Worm (Caenorhabditis elegans) whole organism, L1 larva: ENCODE data around the gene sru-4.
A peak's percentile ranks its signal among the peaks of the same experiment; 100 is the strongest.

Source experiments
- C04F5.9 ChIP-seq: sonication (generic microtip); optimal IDR thresholded peaks from 2 replicates; lab custom pipeline; 2016; ENCODE audit warnings: missing genetic modification characterization, missing compliant biosample characterization
- F16B12.6 ChIP-seq: fragments of 150-350 bp; optimal IDR thresholded peaks from 2 replicates; lab custom pipeline; 2014; ENCODE audit warnings: missing biosample characterization, missing genetic modification characterization
- aha-1 ChIP-seq: fragments of 150-350 bp; optimal IDR thresholded peaks from 2 replicates; lab custom pipeline; 2014; ENCODE audit warnings: missing biosample characterization, missing genetic modification characterization
- alr-1 ChIP-seq: fragments of 200-800 bp; sonication (Bioruptor generic); optimal IDR thresholded peaks from 2 replicates; lab custom pipeline; 2018; ENCODE audit warnings: borderline replicate concordance, mild to moderate bottlenecking, missing genetic modification characterization, missing compliant biosample characterization
- ama-1 ChIP-seq: fragments of 150-350 bp; optimal IDR thresholded peaks from 2 replicates; lab custom pipeline; 2014
- blmp-1 ChIP-seq: fragments of 150-350 bp; optimal IDR thresholded peaks from 2 replicates; lab custom pipeline; 2014; ENCODE audit warnings: missing biosample characterization, missing genetic modification characterization
- ceh-8 ChIP-seq: fragments of 200-800 bp; sonication (Bioruptor generic); optimal IDR thresholded peaks from 2 replicates; lab custom pipeline; 2018; ENCODE audit warnings: mild to moderate bottlenecking, missing genetic modification characterization, moderate library complexity, missing compliant biosample characterization
- ceh-88 ChIP-seq: fragments of 200-800 bp; sonication (Bioruptor generic); IDR thresholded peaks from 2 replicates; pipeline ENCODE4 v1.3.6; 2022; ENCODE audit warnings: missing genetic modification characterization, missing compliant biosample characterization
- dsc-1 ChIP-seq: sonication (generic microtip); optimal IDR thresholded peaks from 2 replicates; lab custom pipeline; 2016; ENCODE audit warnings: mild to moderate bottlenecking, missing genetic modification characterization, missing compliant biosample characterization
- efl-3 ChIP-seq: fragments of 200-800 bp; sonication (Bioruptor generic); optimal IDR thresholded peaks from 2 replicates; lab custom pipeline; 2018; ENCODE audit warnings: mild to moderate bottlenecking, missing genetic modification characterization, missing compliant biosample characterization
- egl-13 ChIP-seq: sonication (generic microtip); optimal IDR thresholded peaks from 2 replicates; lab custom pipeline; 2016; ENCODE audit warnings: missing genotype, missing genetic modification reagents, missing genetic modification characterization, missing compliant biosample characterization
- elt-2 ChIP-seq: sonication (generic microtip); optimal IDR thresholded peaks from 2 replicates; lab custom pipeline; 2016; ENCODE audit warnings: missing genetic modification characterization, mild to moderate bottlenecking, inconsistent platforms, missing compliant biosample characterization, missing genetic modification reagents
- elt-3 ChIP-seq, 6 experiments: fragments of 150-350 bp in 1 of 6; sonication (generic microtip); optimal IDR thresholded peaks; 2 replicates each; lab custom pipeline; 2017 to 2018; ENCODE audit warnings: missing biosample characterization in 6 of 6, missing genetic modification characterization in 6 of 6, inconsistent platforms in 1 of 6
- ets-5 ChIP-seq: fragments of 200-800 bp; sonication (Bioruptor generic); IDR thresholded peaks from 2 replicates; pipeline ENCODE4 v1.3.6; 2022; ENCODE audit warnings: missing genetic modification characterization, missing compliant biosample characterization
- fkh-10 ChIP-seq: sonication (generic microtip); optimal IDR thresholded peaks from 2 replicates; lab custom pipeline; 2017; ENCODE audit warnings: missing biosample characterization, missing genetic modification reagents, missing genetic modification characterization
- fkh-4 ChIP-seq: sonication (generic microtip); optimal IDR thresholded peaks from 2 replicates; lab custom pipeline; 2016; ENCODE audit warnings: missing compliant biosample characterization, missing genetic modification characterization, borderline replicate concordance
- fos-1 ChIP-seq: fragments of 150-350 bp; optimal IDR thresholded peaks from 2 replicates; lab custom pipeline; 2014; ENCODE audit warnings: missing biosample characterization, missing genetic modification characterization
- hlh-4 ChIP-seq: sonication (generic microtip); optimal IDR thresholded peaks from 2 replicates; lab custom pipeline; 2016; ENCODE audit warnings: mild to moderate bottlenecking, missing genetic modification characterization, missing compliant biosample characterization
- isw-1 ChIP-seq: fragments of 200-800 bp; sonication (Bioruptor generic); IDR thresholded peaks from 2 replicates; pipeline ENCODE4 v1.3.6; 2022; ENCODE audit warnings: missing genetic modification characterization, missing compliant biosample characterization
- jun-1 ChIP-seq: fragments of 150-350 bp; optimal IDR thresholded peaks from 2 replicates; lab custom pipeline; 2014; ENCODE audit warnings: missing biosample characterization, missing genetic modification reagents, missing genetic modification characterization
- lin-13 ChIP-seq: fragments of 150-350 bp; optimal IDR thresholded peaks from 2 replicates; lab custom pipeline; 2014; ENCODE audit warnings: missing biosample characterization, missing genetic modification reagents, missing genetic modification characterization
- lin-14 ChIP-seq: fragments of 200-800 bp; sonication (Bioruptor generic); optimal IDR thresholded peaks from 2 replicates; lab custom pipeline; 2018; ENCODE audit warnings: mild to moderate bottlenecking, missing genetic modification characterization, moderate library complexity, missing compliant biosample characterization
- lir-3 ChIP-seq: sonication (generic microtip); optimal IDR thresholded peaks from 2 replicates; lab custom pipeline; 2016; ENCODE audit warnings: mild to moderate bottlenecking, missing genetic modification characterization, moderate library complexity, missing compliant biosample characterization; ENCODE audit not compliant: poor library complexity
- lsy-2 ChIP-seq, 2 experiments: fragments of 150-350 bp; optimal IDR thresholded peaks; 2 replicates each; lab custom pipeline; 2014; ENCODE audit warnings: missing biosample characterization in 2 of 2, missing genetic modification characterization in 2 of 2
- mab-9 ChIP-seq: fragments of 200-800 bp; sonication (Bioruptor generic); IDR thresholded peaks from 2 replicates; pipeline ENCODE4 v1.3.6; 2022; ENCODE audit warnings: missing genetic modification reagents, missing genetic modification characterization, missing compliant biosample characterization
- nhr-19 ChIP-seq: fragments of 200-800 bp; sonication (Bioruptor generic); conservative IDR thresholded peaks from 2 replicates; pipeline ENCODE4 v1.3.6; 2022; ENCODE audit warnings: missing genetic modification characterization, missing compliant biosample characterization
- nhr-28 ChIP-seq: fragments of 150-350 bp; optimal IDR thresholded peaks from 2 replicates; lab custom pipeline; 2014; ENCODE audit warnings: missing biosample characterization, missing genetic modification characterization
- nhr-71 ChIP-seq: sonication (generic microtip); optimal IDR thresholded peaks from 2 replicates; lab custom pipeline; 2016; ENCODE audit warnings: mild to moderate bottlenecking, missing genetic modification characterization, moderate library complexity, missing compliant biosample characterization
- nhr-76 ChIP-seq: sonication (generic microtip); optimal IDR thresholded peaks from 2 replicates; lab custom pipeline; 2017; ENCODE audit warnings: missing biosample characterization, missing genetic modification characterization
- nhr-77 ChIP-seq: fragments of 150-350 bp; optimal IDR thresholded peaks from 2 replicates; lab custom pipeline; 2014; ENCODE audit warnings: missing biosample characterization, missing genetic modification characterization
- nhr-85 ChIP-seq: sonication (generic microtip); peaks from one replicate; lab custom pipeline; 2016; ENCODE audit warnings: missing genetic modification characterization, inconsistent platforms, missing compliant biosample characterization
- nhr-90 ChIP-seq: sonication (generic microtip); optimal IDR thresholded peaks from 2 replicates; lab custom pipeline; 2016; ENCODE audit warnings: mild to moderate bottlenecking, missing genetic modification characterization, missing compliant biosample characterization; ENCODE audit not compliant: poor library complexity
- pag-3 ChIP-seq: sonication (generic microtip); optimal IDR thresholded peaks from 2 replicates; lab custom pipeline; 2017; ENCODE audit warnings: missing genetic modification characterization, mild to moderate bottlenecking, missing compliant biosample characterization, antibody characterized with exemption, borderline replicate concordance; ENCODE audit not compliant: insufficient read depth
- pax-3 ChIP-seq: fragments of 200-800 bp; sonication (Bioruptor generic); optimal IDR thresholded peaks from 2 replicates; lab custom pipeline; 2018; ENCODE audit warnings: mild to moderate bottlenecking, missing genetic modification characterization, moderate library complexity, missing compliant biosample characterization
- rnt-1 ChIP-seq: sonication (generic microtip); optimal IDR thresholded peaks from 2 replicates; lab custom pipeline; 2016; ENCODE audit warnings: mild to moderate bottlenecking, missing genetic modification characterization, moderate library complexity, missing compliant biosample characterization
- skn-1 ChIP-seq: fragments of 150-350 bp; optimal IDR thresholded peaks from 2 replicates; lab custom pipeline; 2014; ENCODE audit warnings: missing biosample characterization, missing genetic modification characterization
- snu-23 ChIP-seq: sonication (generic microtip); optimal IDR thresholded peaks from 2 replicates; lab custom pipeline; 2016; ENCODE audit warnings: missing genetic modification characterization, missing compliant biosample characterization
- sup-37 ChIP-seq: fragments of 200-800 bp; sonication (Bioruptor generic); optimal IDR thresholded peaks from 2 replicates; lab custom pipeline; 2018; ENCODE audit warnings: mild to moderate bottlenecking, missing genetic modification characterization, missing compliant biosample characterization
- swsn-7 ChIP-seq: sonication (generic microtip); optimal IDR thresholded peaks from 2 replicates; lab custom pipeline; 2016; ENCODE audit warnings: missing genetic modification characterization, missing compliant biosample characterization
- tbx-2 ChIP-seq: sonication (generic microtip); optimal IDR thresholded peaks from 2 replicates; lab custom pipeline; 2016; ENCODE audit warnings: missing genetic modification characterization, missing compliant biosample characterization
- unc-86 ChIP-seq: sonication (generic microtip); optimal IDR thresholded peaks from 2 replicates; lab custom pipeline; 2016; ENCODE audit warnings: missing genetic modification characterization, missing compliant biosample characterization
- unc-98 ChIP-seq: fragments of 200-800 bp; sonication (Bioruptor generic); IDR thresholded peaks from 2 replicates; pipeline ENCODE4 v1.3.6; 2022; ENCODE audit warnings: missing genetic modification characterization, missing compliant biosample characterization
- zip-4 ChIP-seq: fragments of 200-800 bp; sonication (Bioruptor generic); optimal IDR thresholded peaks from 2 replicates; lab custom pipeline; 2018; ENCODE audit warnings: mild to moderate bottlenecking, missing genetic modification characterization, moderate library complexity, missing compliant biosample characterization
- ztf-4 ChIP-seq: fragments of 150-350 bp; optimal IDR thresholded peaks from 2 replicates; lab custom pipeline; 2014; ENCODE audit warnings: missing biosample characterization, missing genetic modification characterization

The sru-4 gene

ce11 chrIV:9537500-9537899 is 39.3 kb downstream of the sru-4 start:
- TF ChIP-seq pag-3 (no peak), elt-2 (tag; lab: Kevin White, UChicago) (peak; percentile 39)

ce11 chrIV:9538214-9538613 is 40.0 kb downstream of the sru-4 start:
- no peak for TF ChIP-seq ztf-4
- peak; percentile 75 for TF ChIP-seq lin-14 (GFP tag; lab: Kevin White, UChicago)
- TF ChIP-seq F16B12.6 (tag; lab: Kevin White, UChicago), result no peak
- no peak for TF ChIP-seq unc-86
- TF ChIP-seq lsy-2 (tag; optimal IDR thresholded peaks at IDR 0.05; lab: Kevin White, UChicago), result peak in 1 of 2 experiments; percentile 6
- no peak for TF ChIP-seq skn-1 (tag; lab: Kevin White, UChicago)
- no peak for TF ChIP-seq fkh-4
- TF ChIP-seq sup-37 (GFP tag; lab: Kevin White, UChicago), result no peak
- no peak for TF ChIP-seq tbx-2 (tag; lab: Kevin White, UChicago)
- no peak for TF ChIP-seq egl-13 (tag; lab: Kevin White, UChicago)
- TF ChIP-seq aha-1 (tag; lab: Kevin White, UChicago), result no peak
- no peak for TF ChIP-seq zip-4
- TF ChIP-seq unc-98 (GFP tag; lab: Robert Waterston, UW), result no peak
- no peak for TF ChIP-seq nhr-28 (tag; lab: Kevin White, UChicago)
- no peak for TF ChIP-seq isw-1
- TF ChIP-seq nhr-85 (tag; lab: Kevin White, UChicago), result no peak
- TF ChIP-seq mab-9 (GFP tag; lab: Robert Waterston, UW), result no peak
- TF ChIP-seq hlh-4 (tag; lab: Kevin White, UChicago), result no peak
- no peak for TF ChIP-seq pag-3
- TF ChIP-seq nhr-19 (GFP tag; lab: Robert Waterston, UW), result no peak
- TF ChIP-seq nhr-71 (tag; lab: Kevin White, UChicago), result peak; percentile 66
- no peak for TF ChIP-seq efl-3
- no peak for TF ChIP-seq lir-3 (tag; lab: Kevin White, UChicago)
- TF ChIP-seq elt-3 (tag; optimal IDR thresholded peaks at IDR 0.05; lab: Kevin White, UChicago), result no peak
- TF ChIP-seq rnt-1 (tag; lab: Kevin White, UChicago), result peak; percentile 79
- no peak for TF ChIP-seq pax-3 (tag; lab: Kevin White, UChicago)
- no peak for TF ChIP-seq swsn-7 (tag; lab: Kevin White, UChicago)
- TF ChIP-seq fos-1 (tag; lab: Kevin White, UChicago), result no peak
- no peak for TF ChIP-seq ceh-8 (GFP tag; lab: Kevin White, UChicago)
- TF ChIP-seq nhr-76 (tag; lab: Kevin White, UChicago), result no peak
- no peak for TF ChIP-seq ceh-88
- TF ChIP-seq C04F5.9 (tag; lab: Kevin White, UChicago), result no peak
- TF ChIP-seq lin-13, result no peak
- TF ChIP-seq ama-1 (lab: Kevin White, UChicago), result no peak
- TF ChIP-seq dsc-1 (tag; lab: Kevin White, UChicago), result no peak
- no peak for TF ChIP-seq ets-5 (GFP tag; lab: Robert Waterston, UW)
- peak; percentile 12 for TF ChIP-seq snu-23
- no peak for TF ChIP-seq nhr-90
- TF ChIP-seq nhr-77 (tag; lab: Kevin White, UChicago), result no peak
- TF ChIP-seq blmp-1 (tag; lab: Kevin White, UChicago), result no peak
- TF ChIP-seq jun-1 (tag; lab: Kevin White, UChicago), result no peak
- TF ChIP-seq fkh-10 (GFP tag; lab: Kevin White, UChicago), result no peak
- TF ChIP-seq alr-1 (tag; lab: Kevin White, UChicago), result no peak
